Fruit fly (Drosophila melanogaster) whole organism, embryonic: Measurements from ENCODE around the gene CG7016.
A peak's percentile ranks its signal among the peaks of the same experiment; 100 is the strongest.

Source experiments
- CG34376 ChIP-seq: fragments of 200-800 bp; sonication (Bioruptor generic); optimal IDR thresholded peaks from 2 replicates; lab custom pipeline; 2018; ENCODE audit warnings: missing biosample characterization, mild to moderate bottlenecking, missing genetic modification characterization
- CG3995 ChIP-seq: fragments of 200-800 bp; sonication (Bioruptor generic); optimal IDR thresholded peaks from 3 replicates; lab custom pipeline; 2016; ENCODE audit warnings: missing biosample characterization, missing genetic modification characterization
- CG7372 ChIP-seq: fragments of 200-800 bp; sonication (Bioruptor generic); IDR thresholded peaks from 2 replicates; pipeline ENCODE4 v1.3.6; 2022; ENCODE audit warnings: missing biosample characterization, missing genetic modification characterization
- Drgx ChIP-seq: fragments of 200-800 bp; sonication (Bioruptor generic); IDR thresholded peaks from 2 replicates; pipeline ENCODE4 v1.3.6; 2022; ENCODE audit warnings: missing biosample characterization, missing genetic modification characterization
- Hr3 ChIP-seq: fragments of 200-800 bp; sonication (Bioruptor generic); optimal IDR thresholded peaks from 3 replicates; lab custom pipeline; 2016; ENCODE audit warnings: missing biosample characterization, missing genetic modification characterization
- Ptx1 ChIP-seq: fragments of 200-800 bp; sonication (Bioruptor generic); IDR thresholded peaks from 2 replicates; pipeline ENCODE4 v1.3.6; 2022; ENCODE audit warnings: missing biosample characterization, missing genetic modification characterization
- Side ChIP-seq: fragments of 200-800 bp; sonication (Bioruptor generic); optimal IDR thresholded peaks from 2 replicates; lab custom pipeline; 2016; ENCODE audit warnings: missing biosample characterization, missing genetic modification characterization
- Usf ChIP-seq: fragments of 200-800 bp; sonication (Bioruptor generic); optimal IDR thresholded peaks from 2 replicates; lab custom pipeline; 2017; ENCODE audit warnings: missing genotype, missing biosample characterization, missing genetic modification characterization
- bigmax ChIP-seq: fragments of 200-800 bp; sonication (Bioruptor generic); optimal IDR thresholded peaks from 2 replicates; lab custom pipeline; 2018; ENCODE audit warnings: missing biosample characterization, mild to moderate bottlenecking, missing genetic modification characterization
- prd ChIP-seq, 3 experiments: fragments of >200 bp in 2 of 3; fragments of 200-800 bp in 1 of 3; sonication (Bioruptor generic) in 1 of 3; optimal IDR thresholded peaks in 2 of 3; IDR thresholded peaks in 1 of 3; 2 replicates in 2 of 3; 3 replicates in 1 of 3; pipeline versions ENCODE4 v1.3.6 to Lab custom; 2017 to 2022; ENCODE audit warnings: missing biosample characterization in 1 of 3, missing genetic modification characterization in 1 of 3
- sens ChIP-seq: fragments of 200-800 bp; sonication (Bioruptor generic); peaks from one replicate; lab custom pipeline; 2016; ENCODE audit warnings: missing biosample characterization, missing genetic modification characterization
- sisA ChIP-seq: fragments of 200-800 bp; sonication (Bioruptor generic); IDR thresholded peaks from 2 replicates; pipeline ENCODE4 v1.3.6; 2022; ENCODE audit warnings: missing biosample characterization, missing genetic modification characterization
- slbo ChIP-seq: fragments of 200-800 bp; sonication (Bioruptor generic); IDR thresholded peaks from 2 replicates; pipeline ENCODE4 v1.3.6; 2022; ENCODE audit warnings: missing biosample characterization, missing genetic modification characterization
- ssp ChIP-seq: fragments of 200-800 bp; sonication (Bioruptor generic); IDR thresholded peaks from 2 replicates; pipeline ENCODE4 v1.3.6; 2022; ENCODE audit warnings: missing biosample characterization, missing genetic modification characterization

CG7016 gene

DNA sequence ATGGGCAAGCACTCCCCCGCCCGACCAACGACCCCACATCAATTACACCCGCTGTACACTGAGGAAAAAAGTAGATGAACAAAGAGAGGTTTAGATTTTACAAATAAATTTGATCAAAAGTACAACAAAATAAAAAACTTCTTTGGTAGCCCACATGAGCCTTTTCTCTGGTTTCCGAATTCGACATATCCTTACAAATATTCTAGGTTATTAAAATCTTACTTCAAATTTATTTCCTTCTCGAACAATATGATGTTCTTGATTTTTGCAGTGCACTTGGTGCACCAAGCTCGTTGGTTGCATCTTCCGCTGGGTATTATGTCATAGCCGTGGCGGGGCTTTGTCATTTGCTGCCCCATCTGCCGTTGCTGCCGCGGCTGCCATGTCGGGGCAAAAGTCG, 43.9 kb downstream of the CG7016 start (continued):
- 0 out of 2 replicates have a peak, but pooled peaks have one; percentile 1 for TF ChIP-seq CG7372 (GFP tag; lab: Robert Waterston, UW)
- TF ChIP-seq Usf = no peak
- TF ChIP-seq Drgx (GFP tag; lab: Robert Waterston, UW) = peak; percentile 46; the same call in 1 of the 2 replicates
- no peak for TF ChIP-seq Side (GFP tag; lab: Kevin White, UChicago)
- TF ChIP-seq bigmax (GFP tag; lab: Kevin White, UChicago) = no peak
- TF ChIP-seq, all 482 proteins: peak for 3

DNA sequence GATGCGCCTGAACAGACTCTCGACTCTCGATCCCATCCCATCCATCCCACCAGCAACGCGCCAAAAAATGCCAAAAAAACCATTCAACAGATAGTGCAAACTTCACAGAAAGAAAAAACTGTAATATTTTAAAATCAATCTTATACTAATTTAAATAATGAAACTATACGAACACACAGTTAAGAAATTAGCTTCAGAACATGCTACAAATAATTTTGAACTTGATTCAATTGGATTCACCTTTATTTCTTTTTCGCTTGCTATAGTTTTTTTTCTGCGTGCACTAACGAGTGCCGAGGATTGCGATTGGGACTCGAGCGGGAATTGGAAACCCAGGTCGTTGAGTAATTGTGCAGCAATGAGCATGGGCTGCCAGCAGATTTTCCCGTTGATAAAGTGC, 45.3 kb downstream of the CG7016 start:
- TF ChIP-seq CG3995 (GFP tag; lab: Kevin White, UChicago) (no peak), Drgx (GFP tag; lab: Robert Waterston, UW) (peak; percentile 28; the same call in 1 of the 2 replicates)

DNA sequence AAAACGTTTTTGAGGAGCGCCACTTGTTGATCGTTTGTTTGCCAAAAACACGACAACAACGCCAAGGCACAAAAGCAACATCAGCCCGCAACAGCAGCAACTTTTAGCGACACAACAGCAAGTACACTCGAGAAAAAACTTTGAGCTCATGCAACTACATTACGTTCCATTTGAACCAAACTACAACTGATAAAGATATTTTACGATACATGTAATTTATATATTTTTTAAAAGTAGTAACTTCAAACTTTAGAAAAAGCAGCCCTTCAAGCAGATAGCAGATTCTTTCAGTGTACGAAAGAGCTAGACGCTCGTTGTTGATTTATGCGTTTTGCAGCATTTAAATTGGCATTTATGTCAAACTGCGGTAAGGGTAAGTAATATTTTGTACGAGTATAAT, 47.4 kb downstream of the CG7016 start:
- TF ChIP-seq ssp (no peak), Ptx1 (GFP tag; lab: Robert Waterston, UW) (0 out of 2 replicates have a peak, but pooled peaks have one; percentile 28), sisA (GFP tag; lab: Robert Waterston, UW) (peak; percentile 34; the same call in 1 of the 2 replicates), Hr3 (GFP tag; lab: Kevin White, UChicago) (no peak), CG34376 (GFP tag; lab: Kevin White, UChicago) (no peak), Drgx (GFP tag; lab: Robert Waterston, UW) (peak; percentile 81), sens (GFP tag; lab: Kevin White, UChicago) (peak; percentile 17), slbo (0 out of 2 replicates have a peak, but pooled peaks have one; percentile 3), prd (optimal IDR thresholded peaks at IDR 0.05; lab: Kevin White, UChicago) (no peak), prd (GFP tag; IDR thresholded peaks at IDR 0.05; lab: Robert Waterston, UW) (peak; percentile 37; the same call in 1 of the 3 replicates)
